Fruit fly (Drosophila melanogaster) S2 (cell line): ENCODE measurements around the gene pix.

ENCODE experiments used
- CG8478 ChIP-seq: fragments of >200 bp; optimal IDR thresholded peaks from 2 replicates; lab custom pipeline; 2018
- CTCF ChIP-seq, 2 experiments: fragments of >200 bp; optimal IDR thresholded peaks; 2 replicates each; lab custom pipeline; 2018

dm6 chr3L:8955199-8955598 is 19.4 kb downstream of the pix start:
- TF ChIP-seq CTCF (optimal IDR thresholded peaks at IDR 0.05; lab: Kevin White, UChicago) = no peak
- no peak for TF ChIP-seq CG8478 (lab: Kevin White, UChicago)
